In genomic region chrX:15849397-15849935, ce11 we compare ENCODE assay signal across 3 worm cellular contexts.
TF ChIP-seq lines count a peak whose summit lies in the region.

Gene acl-1 (plus strand): TSS chrX:15849885.

TF ChIP-seq in whole organism, L1 larva, 84 proteins besides CTCF, POLR2A, EP300 and RAD21 (continued from another document and continues in another):
- TF ChIP-seq skn-1 (tag; optimal IDR thresholded peaks at IDR 0.05; lab: Kevin White, UChicago) (no peak), lin-39 (tag; optimal IDR thresholded peaks at IDR 0.05; lab: Kevin White, UChicago) (peak; percentile 64), fkh-4 (tag; optimal IDR thresholded peaks at IDR 0.05; lab: Kevin White, UChicago; ENCODE audit: borderline replicate concordance) (peak; percentile 90), snpc-4 (tag; optimal IDR thresholded peaks at IDR 0.05; lab: Kevin White, UChicago) (peak; percentile 49), efl-3 (GFP tag; optimal IDR thresholded peaks at IDR 0.05; lab: Kevin White, UChicago) (peak; percentile 16), tbx-2 (tag; optimal IDR thresholded peaks at IDR 0.05; lab: Kevin White, UChicago) (peak; percentile 92), lin-14 (GFP tag; optimal IDR thresholded peaks at IDR 0.05; lab: Kevin White, UChicago) (peak; percentile 92), zag-1 (tag; optimal IDR thresholded peaks at IDR 0.05; lab: Kevin White, UChicago) (no peak), nhr-76 (tag; optimal IDR thresholded peaks at IDR 0.05; lab: Kevin White, UChicago) (no peak), ceh-63 (GFP tag; optimal IDR thresholded peaks at IDR 0.05; lab: Kevin White, UChicago) (no peak), nhr-90 (tag; optimal IDR thresholded peaks at IDR 0.05; lab: Kevin White, UChicago; ENCODE audit: poor library complexity) (peak; percentile 93), lin-13 (GFP tag; optimal IDR thresholded peaks at IDR 0.05; lab: Kevin White, UChicago) (peak; percentile 56), ceh-82 (tag; optimal IDR thresholded peaks at IDR 0.05; lab: Kevin White, UChicago) (peak in 2 of 3 experiments; percentile 50 to 70), nhr-19 (GFP tag; conservative IDR thresholded peaks at IDR 0.05; lab: Robert Waterston, UW) (peak; percentile 78), lin-15B (tag; optimal IDR thresholded peaks at IDR 0.05; lab: Kevin White, UChicago) (peak; percentile 36), hpl-2 (GFP tag; optimal IDR thresholded peaks at IDR 0.05; lab: Kevin White, UChicago) (no peak), egl-27 (tag; optimal IDR thresholded peaks at IDR 0.05; lab: Kevin White, UChicago) (no peak), mdl-1 (tag; optimal IDR thresholded peaks at IDR 0.05; lab: Kevin White, UChicago) (peak in 1 of 2 experiments; percentile 7), ceh-90 (tag; optimal IDR thresholded peaks at IDR 0.05; lab: Kevin White, UChicago) (peak; percentile 85), rnt-1 (tag; optimal IDR thresholded peaks at IDR 0.05; lab: Kevin White, UChicago) (peak; percentile 85), unc-130 (tag; optimal IDR thresholded peaks at IDR 0.05; lab: Kevin White, UChicago) (peak; percentile 1), pag-3 (tag; optimal IDR thresholded peaks at IDR 0.05; lab: Kevin White, UChicago; ENCODE audit: borderline replicate concordance, insufficient read depth) (no peak), elt-3 (tag; optimal IDR thresholded peaks at IDR 0.05; lab: Kevin White, UChicago) (peak in 2 of 6 experiments; percentile 4 to 54), unc-30 (tag; optimal IDR thresholded peaks at IDR 0.05; lab: Kevin White, UChicago) (no peak), nhr-84 (tag; optimal IDR thresholded peaks at IDR 0.05; lab: Kevin White, UChicago) (no peak), lir-3 (tag; optimal IDR thresholded peaks at IDR 0.05; lab: Kevin White, UChicago; ENCODE audit: poor library complexity) (peak; percentile 86), Y116A8C.19 (tag; optimal IDR thresholded peaks at IDR 0.05; lab: Kevin White, UChicago; ENCODE audit: borderline replicate concordance) (peak; percentile 49), nhr-28 (tag; optimal IDR thresholded peaks at IDR 0.05; lab: Kevin White, UChicago) (no peak), mab-9 (GFP tag; IDR thresholded peaks at IDR 0.05; lab: Robert Waterston, UW) (peak; percentile 53), pqm-1 (tag; optimal IDR thresholded peaks at IDR 0.05; lab: Kevin White, UChicago) (no peak), C04F5.9 (tag; optimal IDR thresholded peaks at IDR 0.05; lab: Kevin White, UChicago) (peak; percentile 83), hlh-17 (GFP tag; optimal IDR thresholded peaks at IDR 0.05; lab: Kevin White, UChicago; ENCODE audit: borderline replicate concordance) (no peak), isw-1 (GFP tag; IDR thresholded peaks at IDR 0.05; lab: Robert Waterston, UW) (peak; percentile 86), grh-1 (GFP tag; IDR thresholded peaks at IDR 0.05; lab: Robert Waterston, UW) (peak; percentile 82), hlh-4 (tag; optimal IDR thresholded peaks at IDR 0.05; lab: Kevin White, UChicago) (peak; percentile 75), unc-62 (GFP tag; optimal IDR thresholded peaks at IDR 0.05; lab: Kevin White, UChicago) (no peak), fos-1 (tag; optimal IDR thresholded peaks at IDR 0.05; lab: Kevin White, UChicago) (peak; percentile 12), nhr-20 (tag; optimal IDR thresholded peaks at IDR 0.05; lab: Kevin White, UChicago) (peak; percentile 90), nhr-12 (tag; optimal IDR thresholded peaks at IDR 0.05; lab: Kevin White, UChicago) (no peak), nhr-77 (tag; optimal IDR thresholded peaks at IDR 0.05; lab: Kevin White, UChicago) (peak; percentile 49), ces-1 (GFP tag; optimal IDR thresholded peaks at IDR 0.05; lab: Kevin White, UChicago) (no peak), mep-1 (tag; optimal IDR thresholded peaks at IDR 0.05; lab: Kevin White, UChicago) (peak; percentile 77), fkh-8 (tag; optimal IDR thresholded peaks at IDR 0.05; lab: Kevin White, UChicago) (peak; percentile 86)

TF ChIP-seq in whole organism, L3 larva, 47 proteins besides CTCF, POLR2A, EP300 and RAD21 (continued from another document):
- no peak for TF ChIP-seq nhr-77 (tag; optimal IDR thresholded peaks at IDR 0.05; lab: Kevin White, UChicago)
- no peak for TF ChIP-seq nhr-237 (tag; optimal IDR thresholded peaks at IDR 0.05; lab: Kevin White, UChicago)
- peak; percentile 4 for TF ChIP-seq jun-1 (tag; optimal IDR thresholded peaks at IDR 0.05; lab: Kevin White, UChicago)
- peak; percentile 96 for TF ChIP-seq lsy-12 (tag; optimal IDR thresholded peaks at IDR 0.05; lab: Kevin White, UChicago)
- TF ChIP-seq nhr-76 (tag; optimal IDR thresholded peaks at IDR 0.05; lab: Kevin White, UChicago) = no peak
- no peak for TF ChIP-seq nhr-28 (tag; optimal IDR thresholded peaks at IDR 0.05; lab: Kevin White, UChicago)
- TF ChIP-seq ceh-9 (tag; optimal IDR thresholded peaks at IDR 0.05; lab: Kevin White, UChicago) = no peak
- no peak for TF ChIP-seq skn-1 (tag; optimal IDR thresholded peaks at IDR 0.05; lab: Kevin White, UChicago)
- peak; percentile 2 for TF ChIP-seq zag-1 (tag; optimal IDR thresholded peaks at IDR 0.05; lab: Kevin White, UChicago)
- TF ChIP-seq daf-12 (tag; optimal IDR thresholded peaks at IDR 0.05; lab: Kevin White, UChicago) = no peak
- no peak for TF ChIP-seq ZK546.5 (tag; optimal IDR thresholded peaks at IDR 0.05; lab: Kevin White, UChicago)
- TF ChIP-seq ceh-82 (tag; optimal IDR thresholded peaks at IDR 0.05; lab: Kevin White, UChicago) = no peak
- no peak for TF ChIP-seq egl-27 (tag; optimal IDR thresholded peaks at IDR 0.05; lab: Kevin White, UChicago)
- TF ChIP-seq pqm-1 (tag; optimal IDR thresholded peaks at IDR 0.05; lab: Kevin White, UChicago) = no peak
- TF ChIP-seq nhr-43 (tag; optimal IDR thresholded peaks at IDR 0.05; lab: Kevin White, UChicago; ENCODE audit: poor library complexity, severe bottlenecking) = peak; percentile 93
- TF ChIP-seq eor-1 (tag; optimal IDR thresholded peaks at IDR 0.05; lab: Kevin White, UChicago) = no peak
- peak; percentile 34 for TF ChIP-seq elt-2 (tag; optimal IDR thresholded peaks at IDR 0.05; lab: Kevin White, UChicago)
- TF ChIP-seq ztf-11 (tag; optimal IDR thresholded peaks at IDR 0.05; lab: Kevin White, UChicago) = no peak
- peak; percentile 57 for TF ChIP-seq nfya-1 (tag; optimal IDR thresholded peaks at IDR 0.05; lab: Kevin White, UChicago; ENCODE audit: insufficient read depth)
- no peak for TF ChIP-seq unc-39 (tag; optimal IDR thresholded peaks at IDR 0.05; lab: Kevin White, UChicago)
- peak; percentile 9 for TF ChIP-seq fos-1 (tag; optimal IDR thresholded peaks at IDR 0.05; lab: Kevin White, UChicago)
- no peak for TF ChIP-seq nhr-11 (tag; optimal IDR thresholded peaks at IDR 0.05; lab: Kevin White, UChicago)
- peak; percentile 8 for TF ChIP-seq mdl-1 (tag; optimal IDR thresholded peaks at IDR 0.05; lab: Kevin White, UChicago)
- no peak for TF ChIP-seq elt-3 (tag; optimal IDR thresholded peaks at IDR 0.05; lab: Kevin White, UChicago)
- peak; percentile 97 for TF ChIP-seq hmg-11 (tag; optimal IDR thresholded peaks at IDR 0.05; lab: Kevin White, UChicago)
- TF ChIP-seq ama-1 (optimal IDR thresholded peaks at IDR 0.05; lab: Kevin White, UChicago) = no peak
- peak; percentile 48 for TF ChIP-seq ceh-28 (tag; optimal IDR thresholded peaks at IDR 0.05; lab: Kevin White, UChicago)

TF ChIP-seq in whole organism, young adult, 124 proteins besides CTCF, POLR2A, EP300 and RAD21 (continued from another document and continues in another):
- TF ChIP-seq ccch-3 (GFP tag; optimal IDR thresholded peaks at IDR 0.05; lab: Kevin White, UChicago) (no peak), ztf-22 (GFP tag; optimal IDR thresholded peaks at IDR 0.05; lab: Kevin White, UChicago) (no peak), T26A5.8 (tag; optimal IDR thresholded peaks at IDR 0.05; lab: Kevin White, UChicago) (no peak), nhr-80 (tag; optimal IDR thresholded peaks at IDR 0.05; lab: Kevin White, UChicago) (no peak), F10E7.11 (tag; optimal IDR thresholded peaks at IDR 0.05; lab: Kevin White, UChicago) (no peak), lir-1 (GFP tag; conservative IDR thresholded peaks at IDR 0.05; lab: Robert Waterston, UW) (no peak), madf-6 (GFP tag; IDR thresholded peaks at IDR 0.05; lab: Robert Waterston, UW) (no peak), aptf-3 (GFP tag; IDR thresholded peaks at IDR 0.05; lab: Robert Waterston, UW) (no peak), Y79H2A.3 (GFP tag; conservative IDR thresholded peaks at IDR 0.05; lab: Robert Waterston, UW) (no peak), nfya-1 (tag; optimal IDR thresholded peaks at IDR 0.05; lab: Kevin White, UChicago; ENCODE audit: borderline replicate concordance, insufficient read depth) (no peak), tlf-1 (GFP tag; optimal IDR thresholded peaks at IDR 0.05; lab: Kevin White, UChicago) (no peak), Y53G8AR.9 (GFP tag; conservative IDR thresholded peaks at IDR 0.05; lab: Robert Waterston, UW) (no peak), hmg-20 (GFP tag; IDR thresholded peaks at IDR 0.05; lab: Robert Waterston, UW) (no peak), sdz-38 (tag; optimal IDR thresholded peaks at IDR 0.05; lab: Kevin White, UChicago) (no peak), attf-5 (GFP tag; optimal IDR thresholded peaks at IDR 0.05; lab: Kevin White, UChicago) (peak; percentile 52), lin-40 (tag; optimal IDR thresholded peaks at IDR 0.05; lab: Kevin White, UChicago) (peak; percentile 80), akir-1 (GFP tag; optimal IDR thresholded peaks at IDR 0.05; lab: Kevin White, UChicago) (no peak), egl-44 (GFP tag; IDR thresholded peaks at IDR 0.05; lab: Robert Waterston, UW) (no peak), F39B2.1 (GFP tag; IDR thresholded peaks at IDR 0.05; lab: Robert Waterston, UW) (no peak), F49E8.2 (tag; optimal IDR thresholded peaks at IDR 0.05; lab: Kevin White, UChicago; ENCODE audit: insufficient read depth) (no peak), ceh-91 (GFP tag; IDR thresholded peaks at IDR 0.05; lab: Robert Waterston, UW) (no peak), F52B5.7 (tag; optimal IDR thresholded peaks at IDR 0.05; lab: Kevin White, UChicago) (no peak), mes-4 (tag; optimal IDR thresholded peaks at IDR 0.05; lab: Kevin White, UChicago) (no peak), Y53F4B.3 (GFP tag; IDR thresholded peaks at IDR 0.05; lab: Robert Waterston, UW) (no peak), lin-26 (GFP tag; IDR thresholded peaks at IDR 0.05; lab: Robert Waterston, UW) (no peak), ekl-4 (GFP tag; IDR thresholded peaks at IDR 0.05; lab: Robert Waterston, UW) (no peak), lsl-1 (GFP tag; optimal IDR thresholded peaks at IDR 0.05; lab: Kevin White, UChicago) (no peak), ZK185.1 (tag; optimal IDR thresholded peaks at IDR 0.05; lab: Kevin White, UChicago; ENCODE audit: poor library complexity, severe bottlenecking) (no peak), ztf-25 (GFP tag; IDR thresholded peaks at IDR 0.05; lab: Robert Waterston, UW) (no peak), T07F8.4 (tag; optimal IDR thresholded peaks at IDR 0.05; lab: Kevin White, UChicago) (no peak), ama-1 (optimal IDR thresholded peaks at IDR 0.05; lab: Kevin White, UChicago) (no peak), ama-1 (GFP tag; optimal IDR thresholded peaks at IDR 0.05; lab: Kevin White, UChicago) (no peak), F33H1.4 (GFP tag; IDR thresholded peaks at IDR 0.05; lab: Robert Waterston, UW) (no peak), chd-7 (tag; optimal IDR thresholded peaks at IDR 0.05; lab: Kevin White, UChicago) (no peak), ztf-28 (GFP tag; IDR thresholded peaks at IDR 0.05; lab: Robert Waterston, UW) (no peak), tbx-9 (tag; optimal IDR thresholded peaks at IDR 0.05; lab: Kevin White, UChicago; ENCODE audit: borderline replicate concordance) (no peak), madf-10 (tag; optimal IDR thresholded peaks at IDR 0.05; lab: Kevin White, UChicago) (peak; percentile 21), B0019.2 (GFP tag; conservative IDR thresholded peaks at IDR 0.05; lab: Robert Waterston, UW) (no peak), zim-3 (tag; optimal IDR thresholded peaks at IDR 0.05; lab: Kevin White, UChicago) (no peak), dox-1 (GFP tag; IDR thresholded peaks at IDR 0.05; lab: Robert Waterston, UW) (peak; percentile 15; the same call in 1 of the 2 replicates), nhr-90 (tag; optimal IDR thresholded peaks at IDR 0.05; lab: Kevin White, UChicago) (no peak), lag-1 (GFP tag; IDR thresholded peaks at IDR 0.05; lab: Robert Waterston, UW) (no peak), nhr-179 (tag; optimal IDR thresholded peaks at IDR 0.05; lab: Kevin White, UChicago) (no peak), F57A8.1 (GFP tag; optimal IDR thresholded peaks at IDR 0.05; lab: Kevin White, UChicago) (no peak), repo-1 (tag; optimal IDR thresholded peaks at IDR 0.05; lab: Kevin White, UChicago) (no peak), snpc-4 (GFP tag; optimal IDR thresholded peaks at IDR 0.05; lab: Kevin White, UChicago) (no peak), snpc-4 (tag; optimal IDR thresholded peaks at IDR 0.05; lab: Kevin White, UChicago) (peak in 2 of 4 experiments; percentile 30 to 55), hsf-1 (GFP tag; IDR thresholded peaks at IDR 0.05; lab: Robert Waterston, UW) (no peak), mel-28 (tag; optimal IDR thresholded peaks at IDR 0.05; lab: Kevin White, UChicago; ENCODE audit: borderline replicate concordance) (no peak), nhr-27 (tag; optimal IDR thresholded peaks at IDR 0.05; lab: Kevin White, UChicago) (no peak), gei-17 (GFP tag; optimal IDR thresholded peaks at IDR 0.05; lab: Kevin White, UChicago) (peak; percentile 21), bed-2 (GFP tag; IDR thresholded peaks at IDR 0.05; lab: Robert Waterston, UW) (no peak), B0261.1 (tag; optimal IDR thresholded peaks at IDR 0.05; lab: Kevin White, UChicago) (no peak), ceh-27 (GFP tag; optimal IDR thresholded peaks at IDR 0.05; lab: Kevin White, UChicago) (peak; percentile 45), let-607 (tag; optimal IDR thresholded peaks at IDR 0.05; lab: Kevin White, UChicago) (peak in 1 of 2 experiments; percentile 76), rcor-1 (GFP tag; IDR thresholded peaks at IDR 0.05; lab: Robert Waterston, UW) (peak; percentile 29; the same call in 1 of the 2 replicates), mcd-1 (GFP tag; IDR thresholded peaks at IDR 0.05; lab: Robert Waterston, UW) (peak; percentile 42; the same call in 1 of the 2 replicates), ztf-6 (GFP tag; IDR thresholded peaks at IDR 0.05; lab: Robert Waterston, UW) (no peak), dpl-1 (GFP tag; optimal IDR thresholded peaks at IDR 0.05; lab: Kevin White, UChicago) (no peak), snpc-1.1 (tag; optimal IDR thresholded peaks at IDR 0.05; lab: Kevin White, UChicago; ENCODE audit: insufficient read depth) (peak; percentile 26), tbp1 (GFP tag; optimal IDR thresholded peaks at IDR 0.05; lab: Kevin White, UChicago) (peak; percentile 8), somi-1 (GFP tag; optimal IDR thresholded peaks at IDR 0.05; lab: Kevin White, UChicago) (peak; percentile 37), lin-35 (GFP tag; optimal IDR thresholded peaks at IDR 0.05; lab: Kevin White, UChicago) (peak in 1 of 3 experiments; percentile 39), fkh-3 (tag; optimal IDR thresholded peaks at IDR 0.05; lab: Kevin White, UChicago) (no peak), F23B12.7 (tag; optimal IDR thresholded peaks at IDR 0.05; lab: Kevin White, UChicago; ENCODE audit: insufficient read depth) (no peak), snpc-1.3 (tag; optimal IDR thresholded peaks at IDR 0.05; lab: Kevin White, UChicago; ENCODE audit: insufficient read depth) (no peak), mxl-1 (tag; optimal IDR thresholded peaks at IDR 0.05; lab: Kevin White, UChicago) (no peak), nhr-120 (GFP tag; IDR thresholded peaks at IDR 0.05; lab: Robert Waterston, UW) (no peak), madf-8 (GFP tag; conservative IDR thresholded peaks at IDR 0.05; lab: Robert Waterston, UW) (no peak), hlh-12 (tag; optimal IDR thresholded peaks at IDR 0.05; lab: Kevin White, UChicago) (no peak), K12H6.12 (tag; optimal IDR thresholded peaks at IDR 0.05; lab: Kevin White, UChicago) (peak; percentile 82), unc-130 (GFP tag; optimal IDR thresholded peaks at IDR 0.05; lab: Kevin White, UChicago) (no peak), Y67H2A.10 (GFP tag; conservative IDR thresholded peaks at IDR 0.05; lab: Robert Waterston, UW) (no peak)
